Worm (Caenorhabditis elegans) whole organism, mixed stage, embryonic: Measurements from ENCODE around the gene F54F2.7.

ENCODE experiments used
- M03D4.4 ChIP-seq: sonication (generic microtip); optimal IDR thresholded peaks from 2 replicates; lab custom pipeline; 2017; ENCODE audit warnings: mild to moderate bottlenecking, missing genetic modification characterization, missing compliant biosample characterization
- bed-3 ChIP-seq: fragments of 200-800 bp; sonication (Bioruptor generic); optimal IDR thresholded peaks from 3 replicates; lab custom pipeline; 2018; ENCODE audit warnings: mild to moderate bottlenecking, missing genetic modification characterization, moderate library complexity, missing compliant biosample characterization
- blmp-1 ChIP-seq: fragments of 150-350 bp; optimal IDR thresholded peaks from 2 replicates; lab custom pipeline; 2014; ENCODE audit warnings: missing biosample characterization, missing genetic modification characterization
- ceh-43 ChIP-seq: fragments of 200-800 bp; sonication (Bioruptor generic); optimal IDR thresholded peaks from 2 replicates; lab custom pipeline; 2018; ENCODE audit warnings: mild to moderate bottlenecking, missing genetic modification characterization, moderate library complexity, missing compliant biosample characterization
- ceh-83 ChIP-seq: fragments of 200-800 bp; sonication (Bioruptor generic); optimal IDR thresholded peaks from 2 replicates; lab custom pipeline; 2018; ENCODE audit warnings: mild to moderate bottlenecking, missing genetic modification characterization, missing compliant biosample characterization
- ces-1 ChIP-seq: fragments of 150-350 bp; optimal IDR thresholded peaks from 2 replicates; lab custom pipeline; 2014; ENCODE audit warnings: missing biosample characterization, missing genetic modification reagents, missing genetic modification characterization
- cnd-1 ChIP-seq: fragments of 200-800 bp; sonication (Bioruptor generic); optimal IDR thresholded peaks from 2 replicates; lab custom pipeline; 2018; ENCODE audit warnings: mild to moderate bottlenecking, missing genetic modification characterization, missing compliant biosample characterization
- drap-1 ChIP-seq: fragments of 200-800 bp; sonication (Bioruptor generic); optimal IDR thresholded peaks from 3 replicates; lab custom pipeline; 2018; ENCODE audit warnings: mild to moderate bottlenecking, missing genetic modification characterization, missing compliant biosample characterization
- elt-1 ChIP-seq: sonication (generic microtip); optimal IDR thresholded peaks from 2 replicates; lab custom pipeline; 2017; ENCODE audit warnings: missing genetic modification characterization, mild to moderate bottlenecking, missing compliant biosample characterization, antibody characterized with exemption, moderate library complexity, borderline replicate concordance; ENCODE audit not compliant: insufficient read depth
- elt-3 ChIP-seq: fragments of 150-350 bp; optimal IDR thresholded peaks from 2 replicates; lab custom pipeline; 2014; ENCODE audit warnings: missing biosample characterization, missing genetic modification characterization
- flh-1 ChIP-seq: fragments of 200-800 bp; sonication (Bioruptor generic); optimal IDR thresholded peaks from 2 replicates; lab custom pipeline; 2018; ENCODE audit warnings: mild to moderate bottlenecking, missing genetic modification characterization, moderate library complexity, missing compliant biosample characterization
- ham-2 ChIP-seq: fragments of 200-800 bp; sonication (Bioruptor generic); optimal IDR thresholded peaks from 2 replicates; lab custom pipeline; 2018; ENCODE audit warnings: mild to moderate bottlenecking, missing genetic modification characterization, missing compliant biosample characterization
- lin-13 ChIP-seq: fragments of 150-350 bp; optimal IDR thresholded peaks from 2 replicates; lab custom pipeline; 2014; ENCODE audit warnings: missing biosample characterization, missing genetic modification characterization
- lin-32 ChIP-seq: fragments of 200-800 bp; sonication (Bioruptor generic); optimal IDR thresholded peaks from 2 replicates; lab custom pipeline; 2018; ENCODE audit warnings: mild to moderate bottlenecking, missing genetic modification characterization, missing compliant biosample characterization
- lsy-2 ChIP-seq: fragments of 150-350 bp; optimal IDR thresholded peaks from 2 replicates; lab custom pipeline; 2014; ENCODE audit warnings: missing biosample characterization, missing genetic modification characterization
- mab-5 ChIP-seq: fragments of 150-350 bp; optimal IDR thresholded peaks from 2 replicates; lab custom pipeline; 2014; ENCODE audit warnings: missing biosample characterization, missing genetic modification characterization
- mep-1 ChIP-seq: fragments of 150-350 bp; optimal IDR thresholded peaks from 2 replicates; lab custom pipeline; 2017; ENCODE audit warnings: missing biosample characterization, missing genetic modification reagents, missing genetic modification characterization, inconsistent platforms
- mls-2 ChIP-seq: sonication (generic microtip); optimal IDR thresholded peaks from 2 replicates; lab custom pipeline; 2016; ENCODE audit warnings: mild to moderate bottlenecking, missing genetic modification characterization, moderate library complexity, missing compliant biosample characterization
- nhr-12 ChIP-seq: fragments of 150-350 bp; optimal IDR thresholded peaks from 2 replicates; lab custom pipeline; 2014; ENCODE audit warnings: missing biosample characterization, missing genetic modification characterization
- nhr-2 ChIP-seq: fragments of 150-350 bp; optimal IDR thresholded peaks from 2 replicates; lab custom pipeline; 2014; ENCODE audit warnings: missing biosample characterization, missing genetic modification characterization
- nhr-237 ChIP-seq: fragments of 150-350 bp; optimal IDR thresholded peaks from 2 replicates; lab custom pipeline; 2014; ENCODE audit warnings: missing biosample characterization, missing genetic modification characterization
- nhr-28 ChIP-seq: fragments of 150-350 bp; optimal IDR thresholded peaks from 2 replicates; lab custom pipeline; 2014; ENCODE audit warnings: missing biosample characterization, missing genetic modification characterization
- nhr-76 ChIP-seq: sonication (generic microtip); optimal IDR thresholded peaks from 2 replicates; lab custom pipeline; 2017; ENCODE audit warnings: missing biosample characterization, missing genetic modification characterization
- pha-4 ChIP-seq: fragments of 150-350 bp; optimal IDR thresholded peaks from 2 replicates; lab custom pipeline; 2018; ENCODE audit warnings: missing biosample characterization, missing genetic modification reagents, missing genetic modification characterization
- sem-2 ChIP-seq: fragments of 200-800 bp; sonication (Bioruptor generic); optimal IDR thresholded peaks from 2 replicates; lab custom pipeline; 2018; ENCODE audit warnings: mild to moderate bottlenecking, missing genetic modification characterization, missing compliant biosample characterization
- tbx-8 ChIP-seq: fragments of 200-800 bp; sonication (Bioruptor generic); optimal IDR thresholded peaks from 2 replicates; lab custom pipeline; 2018; ENCODE audit warnings: mild to moderate bottlenecking, missing genetic modification characterization, moderate library complexity, missing compliant biosample characterization
- unc-120 ChIP-seq: sonication (generic microtip); optimal IDR thresholded peaks from 2 replicates; lab custom pipeline; 2017; ENCODE audit warnings: missing genetic modification characterization, missing compliant biosample characterization; ENCODE audit not compliant: poor library complexity, severe bottlenecking
- unc-39 ChIP-seq: fragments of 150-350 bp; optimal IDR thresholded peaks from 2 replicates; lab custom pipeline; 2014; ENCODE audit warnings: missing biosample characterization, missing genetic modification characterization
- zip-8 ChIP-seq: fragments of 150-350 bp; optimal IDR thresholded peaks from 2 replicates; lab custom pipeline; 2014; ENCODE audit warnings: missing biosample characterization, missing genetic modification characterization
- ztf-11 ChIP-seq: fragments of 150-350 bp; optimal IDR thresholded peaks from 2 replicates; lab custom pipeline; 2014; ENCODE audit warnings: missing biosample characterization, missing genetic modification characterization

Gene F54F2.7

DNA sequence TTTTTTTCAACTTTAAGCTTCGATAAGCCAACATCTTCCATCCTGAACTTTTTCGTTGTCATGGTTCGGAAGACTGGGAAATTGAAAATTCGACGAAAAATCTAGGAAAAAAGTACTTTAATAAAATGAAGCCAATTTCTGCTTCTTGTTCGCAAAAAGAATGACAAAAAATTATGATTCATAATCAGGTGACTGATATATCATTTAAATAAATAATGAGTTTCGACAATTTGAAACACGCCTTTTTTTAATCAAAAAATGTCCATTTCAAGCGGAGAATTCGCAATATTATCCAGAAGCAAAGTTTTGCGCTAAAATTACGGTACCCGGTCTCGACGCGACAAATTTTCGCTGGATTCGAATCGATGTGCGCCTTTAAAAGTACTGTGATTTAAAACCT is 38.0 kb upstream of the F54F2.7 start, which contains the start of gene F44E2.6:
F44E2.6 (minus strand) TSS at position 101 of the 400 bp plus-strand sequence.
- no peak for TF ChIP-seq mls-2
- TF ChIP-seq ces-1 = no peak
- no peak for TF ChIP-seq unc-39
- no peak for TF ChIP-seq drap-1 (GFP tag; lab: Kevin White, UChicago)
- TF ChIP-seq ceh-43 = no peak
- no peak for TF ChIP-seq lin-32 (GFP tag; lab: Kevin White, UChicago)
- no peak for TF ChIP-seq bed-3 (GFP tag; lab: Kevin White, UChicago)
- TF ChIP-seq M03D4.4 (tag; lab: Kevin White, UChicago) = no peak
- no peak for TF ChIP-seq flh-1

DNA sequence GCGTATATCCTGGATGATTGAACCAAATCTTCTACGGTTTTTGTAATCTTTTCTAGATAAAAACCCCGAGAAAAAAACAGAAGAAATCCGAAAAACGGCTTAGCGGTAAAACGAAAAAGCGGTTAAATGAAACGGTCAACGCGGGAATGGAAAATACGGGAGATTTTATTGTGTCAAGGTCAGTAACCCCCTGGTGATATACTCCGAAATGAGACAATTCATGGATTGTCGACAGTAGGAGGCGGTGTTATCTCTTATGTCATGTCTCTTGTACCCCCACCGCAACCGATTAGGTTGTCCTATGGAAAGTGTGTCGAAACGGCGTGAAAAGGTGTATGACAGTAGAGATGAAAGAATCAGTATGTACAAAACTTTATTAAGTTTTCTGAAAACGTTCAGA is 37.0 kb upstream of the F54F2.7 start:
- TF ChIP-seq elt-3 (tag; lab: Kevin White, UChicago) (no peak), drap-1 (GFP tag; lab: Kevin White, UChicago) (no peak), nhr-237 (tag; lab: Kevin White, UChicago) (no peak), mep-1 (tag; lab: Kevin White, UChicago) (no peak), mab-5 (tag; lab: Kevin White, UChicago) (no peak), lin-32 (GFP tag; lab: Kevin White, UChicago) (no peak), nhr-28 (tag; lab: Kevin White, UChicago) (no peak), lsy-2 (tag; lab: Kevin White, UChicago) (no peak), sem-2 (GFP tag; lab: Kevin White, UChicago) (no peak), tbx-8 (no peak), ztf-11 (tag; lab: Kevin White, UChicago) (no peak), unc-39 (no peak), elt-1 (tag; lab: Kevin White, UChicago) (no peak), nhr-76 (tag; lab: Kevin White, UChicago) (no peak), pha-4 (tag; lab: Kevin White, UChicago) (no peak), mls-2 (no peak), blmp-1 (tag; lab: Kevin White, UChicago) (no peak), ceh-83 (GFP tag; lab: Kevin White, UChicago) (no peak), lin-13 (tag; lab: Kevin White, UChicago) (no peak)

DNA sequence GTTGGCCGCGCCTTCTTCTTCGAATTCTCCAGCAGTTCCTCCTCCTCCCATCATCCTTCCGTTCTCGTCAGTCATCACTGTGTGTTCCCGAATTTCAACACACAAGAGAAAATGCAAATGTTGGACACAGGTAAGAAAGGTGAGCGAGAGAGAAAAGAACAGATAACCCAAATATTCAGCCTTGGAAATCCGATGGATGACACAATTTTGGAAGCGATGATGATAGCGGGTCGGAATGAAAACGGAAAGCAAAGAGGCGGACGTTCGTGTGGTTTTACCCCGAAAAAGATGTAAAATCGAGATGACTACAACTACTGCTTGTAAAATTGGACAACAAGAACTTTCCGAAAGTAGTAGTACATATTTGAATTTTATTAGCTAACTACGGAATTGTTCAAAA is 32.7 kb upstream of the F54F2.7 start:
- TF ChIP-seq zip-8 (tag; lab: Kevin White, UChicago) (no peak), tbx-8 (no peak), elt-1 (tag; lab: Kevin White, UChicago) (peak; percentile 26), ceh-43 (no peak), ham-2 (GFP tag; lab: Kevin White, UChicago) (peak; percentile 77), ces-1 (no peak), cnd-1 (tag; lab: Kevin White, UChicago) (no peak), flh-1 (no peak), bed-3 (GFP tag; lab: Kevin White, UChicago) (no peak), nhr-2 (tag; lab: Kevin White, UChicago) (no peak), nhr-28 (tag; lab: Kevin White, UChicago) (no peak), mab-5 (tag; lab: Kevin White, UChicago) (no peak), pha-4 (tag; lab: Kevin White, UChicago) (no peak), nhr-12 (tag; lab: Kevin White, UChicago) (no peak), nhr-76 (tag; lab: Kevin White, UChicago) (no peak), lin-32 (GFP tag; lab: Kevin White, UChicago) (no peak), mls-2 (no peak)
- TF ChIP-seq, all 35 proteins: peak for 2

DNA sequence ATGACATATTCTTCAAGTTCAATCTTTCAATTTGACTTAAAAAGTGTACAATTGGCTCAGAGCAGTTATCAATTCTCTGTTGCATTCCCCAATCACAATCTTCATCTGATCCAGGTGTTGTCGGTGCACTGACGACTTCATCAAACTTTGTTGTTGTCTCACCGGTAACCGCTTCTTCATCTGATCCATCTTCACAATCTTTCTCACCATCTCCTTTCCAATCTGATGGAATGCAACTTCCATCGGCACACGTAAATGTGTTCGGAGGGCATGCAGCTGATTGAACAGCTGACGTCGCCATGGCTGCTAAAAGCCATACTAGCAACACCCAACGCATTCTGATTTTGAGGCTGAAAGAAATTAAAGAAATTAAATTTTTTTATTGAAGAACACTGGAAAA is 30.9 kb upstream of the F54F2.7 start, which contains the start of gene F44E2.4:
F44E2.4 (minus strand) TSS at position 350 of the 400 bp plus-strand sequence.
- peak; percentile 62 for TF ChIP-seq elt-1 (tag; lab: Kevin White, UChicago)
- TF ChIP-seq blmp-1 (tag; lab: Kevin White, UChicago) = no peak
- no peak for TF ChIP-seq unc-120 (tag; lab: Kevin White, UChicago)
- peak; percentile 17 for TF ChIP-seq ham-2 (GFP tag; lab: Kevin White, UChicago)
- no peak for TF ChIP-seq nhr-2 (tag; lab: Kevin White, UChicago)
- no peak for TF ChIP-seq nhr-12 (tag; lab: Kevin White, UChicago)
